Fruit fly (Drosophila melanogaster): ENCODE results near the gene CG13813.

DNA sequence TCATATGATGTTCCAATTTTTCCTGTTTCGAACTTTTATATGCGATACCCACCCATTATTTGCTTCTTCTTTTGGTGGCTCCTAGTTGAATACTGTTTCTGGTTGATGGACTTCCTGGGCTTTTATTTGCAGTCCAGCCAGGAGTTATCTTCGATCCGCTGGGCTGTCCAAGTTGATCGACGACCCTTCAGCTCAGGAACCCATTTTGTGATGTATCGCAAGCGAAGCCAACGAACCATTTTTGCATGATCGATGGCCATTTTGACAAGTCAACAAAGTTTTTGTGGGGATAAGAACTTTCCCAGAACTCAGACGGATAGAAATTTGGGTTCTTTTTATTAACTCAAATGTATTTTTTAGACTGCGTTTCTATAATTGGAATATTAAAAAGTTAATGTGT, 25.5 kb upstream of the CG13813 start, which contains the start of gene CG7290:
- TF ChIP-seq CG17361 (GFP tag; IDR thresholded peaks at IDR 0.05) (no peak), CG31224 (GFP tag; IDR thresholded peaks at IDR 0.05) (no peak), HLH4C (GFP tag; IDR thresholded peaks at IDR 0.05; ENCODE audit: partially characterized antibody) (no peak), CG17385 (GFP tag; optimal IDR thresholded peaks at IDR 0.05) (no peak), Bdp1 (GFP tag; optimal IDR thresholded peaks at IDR 0.05) (no peak), CG9437 (GFP tag; optimal IDR thresholded peaks at IDR 0.05) (no peak), CG10274 (GFP tag; optimal IDR thresholded peaks at IDR 0.05) (no peak), exex (tag; optimal IDR thresholded peaks at IDR 0.05) (no peak), CG31441 (GFP tag; IDR thresholded peaks at IDR 0.05) (no peak), CG7745 (tag; optimal IDR thresholded peaks at IDR 0.05) (no peak)
